Worm (Caenorhabditis elegans): ENCODE results near the gene Y17G7B.20.

Y17G7B.20 gene

DNA sequence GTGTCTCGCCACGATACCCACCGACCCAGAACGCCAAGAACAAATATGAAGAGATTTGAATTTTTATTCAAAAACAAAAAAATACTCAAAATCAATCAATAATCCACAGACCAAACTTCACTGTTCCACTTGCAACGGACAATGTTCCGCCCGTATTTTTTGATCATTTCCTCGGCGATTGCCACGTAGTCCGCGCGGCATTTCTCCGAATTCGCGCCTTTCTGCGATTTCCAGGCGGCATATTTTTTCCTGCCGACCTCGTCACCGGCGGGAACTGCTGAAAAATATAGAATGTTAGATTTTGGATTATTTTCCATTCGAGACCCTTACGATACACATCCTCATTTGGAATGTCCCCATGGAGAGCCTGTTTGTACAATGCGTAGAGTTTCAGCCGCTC, 7.4 kb downstream of the Y17G7B.20 start (continued):
- TF ChIP-seq akir-1 (GFP tag; optimal IDR thresholded peaks at IDR 0.05) (no peak), tbx-9 (tag; optimal IDR thresholded peaks at IDR 0.05; ENCODE audit: borderline replicate concordance) (no peak), mxl-1 (tag; optimal IDR thresholded peaks at IDR 0.05) (no peak), him-1 (tag; optimal IDR thresholded peaks at IDR 0.05) (no peak), snpc-1.3 (tag; optimal IDR thresholded peaks at IDR 0.05; ENCODE audit: insufficient read depth) (no peak), hlh-26 (GFP tag; conservative IDR thresholded peaks at IDR 0.05) (no peak), F23B12.7 (tag; optimal IDR thresholded peaks at IDR 0.05; ENCODE audit: insufficient read depth) (no peak), Y79H2A.3 (GFP tag; conservative IDR thresholded peaks at IDR 0.05) (no peak), xnd-1 (tag; optimal IDR thresholded peaks at IDR 0.05) (peak; percentile 36), hsf-1 (GFP tag; IDR thresholded peaks at IDR 0.05) (peak; percentile 44; the same call in 1 of the 2 replicates), ceh-100 (GFP tag; IDR thresholded peaks at IDR 0.05) (0 out of 2 replicates have a peak, but pooled peaks have one; percentile 30), tlf-1 (GFP tag; optimal IDR thresholded peaks at IDR 0.05) (peak; percentile 51), hlh-12 (tag; optimal IDR thresholded peaks at IDR 0.05) (no peak), ztf-26 (tag; optimal IDR thresholded peaks at IDR 0.05) (no peak), ets-4 (GFP tag; optimal IDR thresholded peaks at IDR 0.05) (no peak), lin-26 (GFP tag; IDR thresholded peaks at IDR 0.05) (peak; percentile 57; the same call in 1 of the 2 replicates), ZK185.1 (tag; optimal IDR thresholded peaks at IDR 0.05; ENCODE audit: poor library complexity, severe bottlenecking) (no peak), nhr-80 (tag; optimal IDR thresholded peaks at IDR 0.05) (no peak), snpc-1.1 (tag; optimal IDR thresholded peaks at IDR 0.05; ENCODE audit: insufficient read depth) (no peak), B0261.1 (tag; optimal IDR thresholded peaks at IDR 0.05) (no peak), Y53G8AR.9 (GFP tag; conservative IDR thresholded peaks at IDR 0.05) (0 out of 2 replicates have a peak, but pooled peaks have one; percentile 40), sptf-2 (GFP tag; optimal IDR thresholded peaks at IDR 0.05) (no peak), nhr-120 (GFP tag; IDR thresholded peaks at IDR 0.05) (no peak), attf-5 (GFP tag; optimal IDR thresholded peaks at IDR 0.05) (no peak), B0336.3 (GFP tag; IDR thresholded peaks at IDR 0.05) (peak; percentile 63), mcd-1 (GFP tag; IDR thresholded peaks at IDR 0.05) (no peak), die-1 (tag; optimal IDR thresholded peaks at IDR 0.05) (peak; percentile 41), zfh-2 (GFP tag; conservative IDR thresholded peaks at IDR 0.05) (no peak), attf-6 (GFP tag; IDR thresholded peaks at IDR 0.05) (no peak), sea-2 (GFP tag; IDR thresholded peaks at IDR 0.05) (no peak), chd-7 (tag; optimal IDR thresholded peaks at IDR 0.05) (no peak), let-526 (GFP tag; IDR thresholded peaks at IDR 0.05) (no peak), K11D2.4 (GFP tag; IDR thresholded peaks at IDR 0.05) (no peak), dpl-1 (GFP tag; optimal IDR thresholded peaks at IDR 0.05) (peak; percentile 28), C17E4.6 (GFP tag; IDR thresholded peaks at IDR 0.05) (peak; percentile 11; the same call in 1 of the 2 replicates), B0019.2 (GFP tag; conservative IDR thresholded peaks at IDR 0.05) (no peak), ceh-91 (GFP tag; IDR thresholded peaks at IDR 0.05) (peak; percentile 26; the same call in 1 of the 2 replicates), madf-6 (GFP tag; IDR thresholded peaks at IDR 0.05) (peak; percentile 80), efl-1 (GFP tag; optimal IDR thresholded peaks at IDR 0.05) (peak; percentile 68), pha-4 (tag; optimal IDR thresholded peaks at IDR 0.05) (no peak), ztf-25 (GFP tag; IDR thresholded peaks at IDR 0.05) (0 out of 2 replicates have a peak, but pooled peaks have one; percentile 55), nhr-179 (tag; optimal IDR thresholded peaks at IDR 0.05) (no peak), aptf-2 (GFP tag; conservative IDR thresholded peaks at IDR 0.05) (no peak), Y95B8A.8 (GFP tag; IDR thresholded peaks at IDR 0.05) (0 out of 2 replicates have a peak, but pooled peaks have one; percentile 82), K12H6.12 (tag; optimal IDR thresholded peaks at IDR 0.05) (no peak), lsy-27 (tag; optimal IDR thresholded peaks at IDR 0.05; ENCODE audit: borderline replicate concordance, insufficient read depth) (no peak), madf-10 (tag; optimal IDR thresholded peaks at IDR 0.05) (no peak), lag-1 (GFP tag; IDR thresholded peaks at IDR 0.05) (no peak)
